Worm (Caenorhabditis elegans) whole organism, late embryonic: Measurements from ENCODE around the gene Y64H9A.2.
A peak's percentile ranks its signal among the peaks of the same experiment; 100 is the strongest.

Experiments used
- C08G9.2 ChIP-seq: sonication (generic microtip); optimal IDR thresholded peaks from 2 replicates; lab custom pipeline; 2016; ENCODE audit warnings: mild to moderate bottlenecking, missing genetic modification characterization, moderate library complexity, missing compliant biosample characterization
- Y22D7AL.16 ChIP-seq: sonication (generic microtip); optimal IDR thresholded peaks from 2 replicates; lab custom pipeline; 2016; ENCODE audit warnings: missing genetic modification characterization, missing compliant biosample characterization
- ahr-1 ChIP-seq: sonication (generic microtip); optimal IDR thresholded peaks from 2 replicates; lab custom pipeline; 2016; ENCODE audit warnings: missing genetic modification characterization, missing compliant biosample characterization
- ceh-14 ChIP-seq: sonication (generic microtip); optimal IDR thresholded peaks from 2 replicates; lab custom pipeline; 2016; ENCODE audit warnings: missing genotype, missing genetic modification characterization, missing compliant biosample characterization
- ceh-19 ChIP-seq: fragments of 200-800 bp; sonication (Bioruptor generic); optimal IDR thresholded peaks from 2 replicates; lab custom pipeline; 2018; ENCODE audit warnings: mild to moderate bottlenecking, missing genetic modification characterization, missing compliant biosample characterization
- ceh-22 ChIP-seq: sonication (generic microtip); optimal IDR thresholded peaks from 2 replicates; lab custom pipeline; 2017; ENCODE audit warnings: missing biosample characterization, missing genetic modification characterization
- ceh-24 ChIP-seq: sonication (generic microtip); optimal IDR thresholded peaks from 2 replicates; lab custom pipeline; 2016; ENCODE audit warnings: mild to moderate bottlenecking, missing genetic modification characterization, missing compliant biosample characterization
- ceh-30 ChIP-seq: fragments of 150-350 bp; optimal IDR thresholded peaks from 2 replicates; lab custom pipeline; 2014; ENCODE audit warnings: missing biosample characterization, missing genetic modification characterization
- ceh-34 ChIP-seq: sonication (generic microtip); optimal IDR thresholded peaks from 2 replicates; lab custom pipeline; 2016; ENCODE audit warnings: mild to moderate bottlenecking, missing genetic modification characterization, missing compliant biosample characterization
- ceh-45 ChIP-seq: fragments of 200-800 bp; sonication (Bioruptor generic); IDR thresholded peaks from 2 replicates; pipeline ENCODE4 v1.3.6; 2022; ENCODE audit warnings: missing genetic modification reagents, missing genetic modification characterization, missing compliant biosample characterization
- ceh-48 ChIP-seq: sonication (generic microtip); optimal IDR thresholded peaks from 2 replicates; lab custom pipeline; 2016; ENCODE audit warnings: missing genetic modification characterization, inconsistent platforms, missing compliant biosample characterization
- ceh-6 ChIP-seq: fragments of 200-800 bp; sonication (Bioruptor generic); optimal IDR thresholded peaks from 2 replicates; lab custom pipeline; 2018; ENCODE audit warnings: mild to moderate bottlenecking, missing genetic modification characterization, missing compliant biosample characterization
- dmd-4 ChIP-seq: sonication (generic microtip); optimal IDR thresholded peaks from 2 replicates; lab custom pipeline; 2016; ENCODE audit warnings: borderline replicate concordance, missing genetic modification characterization, missing compliant biosample characterization
- eyg-1 ChIP-seq: sonication (generic microtip); optimal IDR thresholded peaks from 2 replicates; lab custom pipeline; 2016; ENCODE audit warnings: missing genotype, missing genetic modification characterization, missing compliant biosample characterization
- fkh-10 ChIP-seq: fragments of 150-350 bp; optimal IDR thresholded peaks from 2 replicates; lab custom pipeline; 2014; ENCODE audit warnings: missing biosample characterization, missing genetic modification reagents, missing genetic modification characterization
- fkh-6 ChIP-seq: sonication (generic microtip); optimal IDR thresholded peaks from 2 replicates; lab custom pipeline; 2016; ENCODE audit warnings: missing genetic modification characterization, missing compliant biosample characterization
- hlh-13 ChIP-seq: fragments of 200-800 bp; sonication (Bioruptor generic); optimal IDR thresholded peaks from 2 replicates; lab custom pipeline; 2018; ENCODE audit warnings: mild to moderate bottlenecking, missing genetic modification characterization, missing compliant biosample characterization
- hlh-15 ChIP-seq: sonication (generic microtip); optimal IDR thresholded peaks from 2 replicates; lab custom pipeline; 2016; ENCODE audit warnings: missing genetic modification characterization, missing compliant biosample characterization
- hlh-30 ChIP-seq: sonication (generic microtip); optimal IDR thresholded peaks from 2 replicates; lab custom pipeline; 2017; ENCODE audit warnings: antibody characterized with exemption, missing genetic modification characterization, missing compliant biosample characterization; ENCODE audit not compliant: insufficient read depth
- hlh-6 ChIP-seq: sonication (generic microtip); optimal IDR thresholded peaks from 2 replicates; lab custom pipeline; 2016; ENCODE audit warnings: missing genotype, missing genetic modification characterization, missing compliant biosample characterization
- hlh-8 ChIP-seq: sonication (generic microtip); optimal IDR thresholded peaks from 2 replicates; lab custom pipeline; 2016; ENCODE audit warnings: missing genotype, missing genetic modification characterization, missing compliant biosample characterization
- madf-2 ChIP-seq: sonication (generic microtip); optimal IDR thresholded peaks from 2 replicates; lab custom pipeline; 2017; ENCODE audit warnings: missing genetic modification characterization, missing compliant biosample characterization
- mec-3 ChIP-seq: sonication (generic microtip); optimal IDR thresholded peaks from 2 replicates; lab custom pipeline; 2016; ENCODE audit warnings: borderline replicate concordance, missing genetic modification characterization, missing compliant biosample characterization
- nfya-1 ChIP-seq: sonication (generic microtip); optimal IDR thresholded peaks from 2 replicates; lab custom pipeline; 2017; ENCODE audit warnings: missing genetic modification characterization, mild to moderate bottlenecking, missing compliant biosample characterization, antibody characterized with exemption, moderate library complexity
- nhr-232 ChIP-seq: sonication (generic microtip); optimal IDR thresholded peaks from 2 replicates; lab custom pipeline; 2016; ENCODE audit warnings: missing genetic modification characterization, missing compliant biosample characterization
- pag-3 ChIP-seq: sonication (generic microtip); optimal IDR thresholded peaks from 2 replicates; lab custom pipeline; 2016; ENCODE audit warnings: missing compliant biosample characterization, missing genetic modification characterization, borderline replicate concordance
- pat-9 ChIP-seq: fragments of 200-800 bp; sonication (Bioruptor generic); optimal IDR thresholded peaks from 2 replicates; lab custom pipeline; 2018; ENCODE audit warnings: mild to moderate bottlenecking, missing genetic modification characterization, moderate library complexity, missing compliant biosample characterization
- pax-1 ChIP-seq: fragments of 150-350 bp; optimal IDR thresholded peaks from 2 replicates; lab custom pipeline; 2014; ENCODE audit warnings: missing biosample characterization, missing genetic modification characterization
- pha-2 ChIP-seq: sonication (generic microtip); optimal IDR thresholded peaks from 2 replicates; lab custom pipeline; 2017; ENCODE audit warnings: mild to moderate bottlenecking, missing genetic modification characterization, missing compliant biosample characterization
- pqm-1 ChIP-seq: sonication (generic microtip); optimal IDR thresholded peaks from 2 replicates; lab custom pipeline; 2016; ENCODE audit warnings: missing genetic modification characterization, missing compliant biosample characterization
- pros-1 ChIP-seq: fragments of 150-350 bp; optimal IDR thresholded peaks from 2 replicates; lab custom pipeline; 2014; ENCODE audit warnings: missing biosample characterization, missing genetic modification reagents, missing genetic modification characterization
- sox-4 ChIP-seq: sonication (generic microtip); optimal IDR thresholded peaks from 2 replicates; lab custom pipeline; 2017; ENCODE audit warnings: mild to moderate bottlenecking, missing genetic modification characterization, inconsistent platforms, missing compliant biosample characterization
- syd-9 ChIP-seq: sonication (generic microtip); optimal IDR thresholded peaks from 2 replicates; lab custom pipeline; 2016; ENCODE audit warnings: mild to moderate bottlenecking, missing genetic modification characterization, moderate library complexity, missing compliant biosample characterization
- tbx-2 ChIP-seq: sonication (generic microtip); optimal IDR thresholded peaks from 2 replicates; lab custom pipeline; 2016; ENCODE audit warnings: missing genetic modification characterization, missing compliant biosample characterization
- tbx-7 ChIP-seq: sonication (generic microtip); optimal IDR thresholded peaks from 2 replicates; lab custom pipeline; 2016; ENCODE audit warnings: missing genotype, missing genetic modification characterization, missing compliant biosample characterization
- unc-42 ChIP-seq: sonication (generic microtip); optimal IDR thresholded peaks from 2 replicates; lab custom pipeline; 2016; ENCODE audit warnings: missing genotype, missing genetic modification characterization, missing compliant biosample characterization

Y64H9A.2 gene

ce11 chrX:5009000-5009399, 34.8 kb upstream of the Y64H9A.2 start, which contains the start of gene hsd-3:
TSS of gene hsd-3 (plus strand) at chrX:5009300.
- TF ChIP-seq hlh-30 (no peak), C08G9.2 (tag; lab: Kevin White, UChicago) (no peak), madf-2 (no peak), eyg-1 (tag; lab: Kevin White, UChicago) (no peak), ceh-22 (no peak), Y22D7AL.16 (tag; lab: Kevin White, UChicago) (no peak), fkh-10 (GFP tag; lab: Kevin White, UChicago) (no peak), pros-1 (tag; lab: Kevin White, UChicago) (no peak), nhr-232 (tag; lab: Kevin White, UChicago) (no peak), pax-1 (tag; lab: Kevin White, UChicago) (no peak), pqm-1 (tag; lab: Kevin White, UChicago) (no peak), ceh-48 (tag; lab: Kevin White, UChicago) (no peak), hlh-8 (tag; lab: Kevin White, UChicago) (no peak), hlh-15 (tag; lab: Kevin White, UChicago) (no peak), ceh-6 (no peak)

ce11 chrX:5013826-5014225, 29.9 kb upstream of the Y64H9A.2 start, which contains the start of gene ZC449.7:
TSS of gene ZC449.7 (plus strand) at chrX:5014074.
- TF ChIP-seq ceh-14 (tag; lab: Kevin White, UChicago), result no peak
- TF ChIP-seq ceh-45, result no peak
- no peak for TF ChIP-seq ceh-6
- no peak for TF ChIP-seq ceh-34
- no peak for TF ChIP-seq ahr-1 (tag; lab: Kevin White, UChicago)
- no peak for TF ChIP-seq eyg-1 (tag; lab: Kevin White, UChicago)
- no peak for TF ChIP-seq tbx-2 (tag; lab: Kevin White, UChicago)
- TF ChIP-seq ceh-19 (GFP tag; lab: Kevin White, UChicago), result no peak
- TF ChIP-seq ceh-22, result no peak
- TF ChIP-seq tbx-7 (tag; lab: Kevin White, UChicago), result no peak
- TF ChIP-seq sox-4, result no peak
- no peak for TF ChIP-seq pros-1 (tag; lab: Kevin White, UChicago)
- TF ChIP-seq pqm-1 (tag; lab: Kevin White, UChicago), result no peak
- TF ChIP-seq ceh-48 (tag; lab: Kevin White, UChicago), result no peak

DNA sequence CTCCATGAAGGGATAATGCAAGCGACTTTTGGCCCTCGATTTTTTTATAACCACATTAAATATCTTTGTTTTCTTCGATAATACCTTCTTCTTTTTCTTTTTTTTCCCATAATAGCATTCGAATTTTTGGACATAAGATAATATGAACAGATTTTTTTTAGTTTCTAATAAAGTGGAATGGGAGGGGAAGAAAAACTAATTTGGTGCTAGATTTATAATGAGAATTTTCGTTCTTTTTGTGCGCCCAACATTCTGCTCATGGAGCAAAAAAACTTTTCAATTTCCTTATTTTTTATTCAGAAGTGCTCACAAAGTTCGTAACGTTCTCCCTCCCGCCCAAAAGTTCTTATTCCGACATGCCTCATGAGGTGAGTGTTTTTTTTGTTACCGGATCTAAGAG, 28.0 kb upstream of the Y64H9A.2 start, which contains the start of gene ZC449.8:
Gene ZC449.8 (plus strand): TSS at position 301 of the 400 bp plus-strand sequence.
- TF ChIP-seq pat-9 (no peak), ceh-14 (tag; lab: Kevin White, UChicago) (no peak), syd-9 (no peak), tbx-2 (tag; lab: Kevin White, UChicago) (no peak), fkh-10 (GFP tag; lab: Kevin White, UChicago) (no peak), ceh-6 (no peak), pha-2 (tag; lab: Kevin White, UChicago) (no peak), ceh-22 (no peak)

DNA sequence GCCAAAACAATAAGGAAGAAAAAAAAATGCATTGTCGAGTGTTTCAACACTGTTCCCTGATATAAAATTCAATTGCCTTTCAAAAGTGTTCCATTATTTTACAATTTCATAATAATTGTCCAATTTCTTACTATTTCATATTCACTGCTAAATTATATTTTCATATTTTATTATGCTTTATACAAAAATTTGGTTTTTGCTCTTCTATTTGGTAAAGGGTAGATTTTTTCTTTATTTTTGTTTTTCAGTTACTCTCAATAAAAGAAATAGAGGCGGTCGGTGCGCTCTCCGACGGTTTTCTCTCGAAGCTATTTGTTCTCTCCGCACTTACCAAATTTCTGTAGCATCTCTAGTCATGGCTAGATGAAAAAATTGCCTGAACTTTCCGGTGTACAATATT, 26.2 kb upstream of the Y64H9A.2 start, which contains the start of gene sek-3:
Gene sek-3 (plus strand): TSS at position 301 of the 400 bp plus-strand sequence.
- TF ChIP-seq ceh-22, result no peak
- TF ChIP-seq hlh-6 (tag; lab: Kevin White, UChicago), result no peak
- TF ChIP-seq hlh-30, result no peak

DNA sequence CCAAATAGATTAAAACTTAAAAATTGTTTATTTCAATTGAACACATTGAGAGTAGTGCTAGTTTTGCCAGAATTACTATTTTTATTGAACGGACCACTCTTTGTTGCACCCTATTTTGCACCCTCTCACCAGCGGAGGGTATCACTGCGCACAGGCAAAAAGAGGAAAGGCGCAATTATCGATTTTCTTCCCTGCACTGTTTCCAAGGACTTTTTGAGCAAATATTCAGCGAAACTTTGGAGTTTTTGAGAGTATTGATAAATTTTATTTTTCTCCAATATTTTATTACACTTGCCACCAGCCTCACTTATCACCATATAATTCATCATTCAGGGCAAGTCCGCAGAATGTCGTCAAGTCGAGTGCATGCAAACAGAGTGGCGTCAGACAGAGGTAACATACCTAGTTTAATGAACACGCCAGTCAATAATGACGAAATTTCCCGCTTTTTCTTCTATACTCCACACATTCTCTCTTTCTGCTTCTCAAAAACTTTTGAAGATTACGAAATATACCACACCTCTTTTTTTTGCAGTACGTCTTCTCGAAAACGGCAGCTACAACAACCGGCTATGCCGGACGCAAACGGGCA, 25.6 kb upstream of the Y64H9A.2 start:
- TF ChIP-seq ceh-48 (tag; lab: Kevin White, UChicago) (peak; percentile 72), ceh-24 (tag; lab: Kevin White, UChicago) (no peak), nfya-1 (tag; lab: Kevin White, UChicago) (peak; percentile 11)

DNA sequence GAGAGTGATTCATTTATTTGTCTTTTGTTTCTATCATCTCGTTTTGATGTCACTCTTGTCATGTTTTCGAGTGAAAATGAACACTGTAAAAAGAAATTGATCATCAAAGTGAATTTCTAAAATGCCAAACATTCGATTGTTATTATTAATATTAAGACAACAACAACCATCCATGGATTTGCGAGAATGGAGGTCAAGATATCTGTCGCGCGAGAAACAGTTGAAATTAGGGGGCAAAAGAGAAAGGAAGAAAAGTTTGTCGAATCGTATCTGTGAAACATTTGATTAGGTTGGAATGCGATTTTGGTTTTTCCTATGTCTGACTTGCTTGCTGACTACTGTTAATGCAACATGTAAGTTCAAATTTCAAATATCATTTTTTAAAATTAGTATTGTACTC, 22.8 kb upstream of the Y64H9A.2 start, which contains the start of gene ZC449.2:
Gene ZC449.2 (plus strand): TSS at position 290 of the 400 bp plus-strand sequence.
- TF ChIP-seq ceh-30 (no peak), dmd-4 (tag; lab: Kevin White, UChicago) (no peak), hlh-13 (no peak), mec-3 (tag; lab: Kevin White, UChicago) (no peak), unc-42 (tag; lab: Kevin White, UChicago) (no peak), Y22D7AL.16 (tag; lab: Kevin White, UChicago) (no peak), fkh-6 (no peak), pros-1 (tag; lab: Kevin White, UChicago) (no peak), pax-1 (tag; lab: Kevin White, UChicago) (no peak), ahr-1 (tag; lab: Kevin White, UChicago) (no peak), ceh-45 (no peak), C08G9.2 (tag; lab: Kevin White, UChicago) (no peak), madf-2 (no peak), pag-3 (tag; lab: Kevin White, UChicago) (no peak), ceh-19 (GFP tag; lab: Kevin White, UChicago) (no peak)
- TF ChIP-seq, all 69 proteins: peak for 0
